Worm (Caenorhabditis elegans) whole organism, young adult: ENCODE measurements around the gene spo-11.
A peak's percentile ranks its signal among the peaks of the same experiment; 100 is the strongest.

Source experiments
- B0019.2 ChIP-seq: fragments of 200-800 bp; sonication (Bioruptor generic); conservative IDR thresholded peaks from 2 replicates; pipeline ENCODE4 v1.3.6; 2022; ENCODE audit warnings: missing genetic modification reagents, missing genetic modification characterization, missing compliant biosample characterization
- B0261.1 ChIP-seq: sonication (generic microtip); optimal IDR thresholded peaks from 2 replicates; lab custom pipeline; 2016; ENCODE audit warnings: mild to moderate bottlenecking, missing genetic modification characterization, moderate library complexity, missing compliant biosample characterization
- C06A6.2 ChIP-seq: fragments of 200-800 bp; sonication (Bioruptor generic); conservative IDR thresholded peaks from 2 replicates; pipeline ENCODE4 v1.3.6; 2022; ENCODE audit warnings: missing genetic modification characterization, missing compliant biosample characterization
- F23B12.7 ChIP-seq: sonication (generic microtip); optimal IDR thresholded peaks from 2 replicates; lab custom pipeline; 2017; ENCODE audit warnings: missing genetic modification characterization, mild to moderate bottlenecking, missing compliant biosample characterization, antibody characterized with exemption, moderate library complexity; ENCODE audit not compliant: insufficient read depth
- F39B2.1 ChIP-seq: fragments of 200-800 bp; sonication (Bioruptor generic); IDR thresholded peaks from 2 replicates; pipeline ENCODE4 v1.3.6; 2022; ENCODE audit warnings: missing genetic modification reagents, missing genetic modification characterization, missing compliant biosample characterization
- F49E8.2 ChIP-seq: sonication (generic microtip); optimal IDR thresholded peaks from 3 replicates; lab custom pipeline; 2017; ENCODE audit warnings: missing genetic modification characterization, mild to moderate bottlenecking, missing compliant biosample characterization, antibody characterized with exemption, moderate library complexity; ENCODE audit not compliant: insufficient read depth
- F57A8.1 ChIP-seq: fragments of 200-800 bp; sonication (Bioruptor generic); optimal IDR thresholded peaks from 2 replicates; lab custom pipeline; 2018; ENCODE audit warnings: mild to moderate bottlenecking, missing genetic modification characterization, moderate library complexity, missing compliant biosample characterization
- Y53G8AR.9 ChIP-seq: fragments of 200-800 bp; sonication (Bioruptor generic); conservative IDR thresholded peaks from 2 replicates; pipeline ENCODE4 v1.3.6; 2022; ENCODE audit warnings: missing genetic modification reagents, missing genetic modification characterization, missing compliant biosample characterization
- Y79H2A.3 ChIP-seq: fragments of 200-800 bp; sonication (Bioruptor generic); conservative IDR thresholded peaks from 2 replicates; pipeline ENCODE4 v1.3.6; 2022; ENCODE audit warnings: missing genetic modification reagents, missing genetic modification characterization, missing compliant biosample characterization
- Y95B8A.8 ChIP-seq: fragments of 200-800 bp; sonication (Bioruptor generic); IDR thresholded peaks from 2 replicates; pipeline ENCODE4 v1.3.6; 2022; ENCODE audit warnings: missing genetic modification reagents, missing genetic modification characterization, missing compliant biosample characterization
- atf-7 ChIP-seq: sonication (generic microtip); optimal IDR thresholded peaks from 2 replicates; lab custom pipeline; 2017; ENCODE audit warnings: mild to moderate bottlenecking, missing genetic modification characterization, missing compliant biosample characterization
- athp-1 ChIP-seq: sonication (generic microtip); optimal IDR thresholded peaks from 2 replicates; lab custom pipeline; 2017; ENCODE audit warnings: mild to moderate bottlenecking, missing genetic modification characterization, missing compliant biosample characterization
- attf-3 ChIP-seq: fragments of 200-800 bp; sonication (Bioruptor generic); conservative IDR thresholded peaks from 2 replicates; pipeline ENCODE4 v1.3.6; 2022; ENCODE audit warnings: missing genetic modification reagents, missing genetic modification characterization, missing compliant biosample characterization
- attf-6 ChIP-seq: fragments of 200-800 bp; sonication (Bioruptor generic); IDR thresholded peaks from 2 replicates; pipeline ENCODE4 v1.3.6; 2022; ENCODE audit warnings: missing genetic modification reagents, missing genetic modification characterization, missing compliant biosample characterization
- ceh-40 ChIP-seq: fragments of 200-800 bp; sonication (Bioruptor generic); IDR thresholded peaks from 2 replicates; pipeline ENCODE4 v1.3.6; 2022; ENCODE audit warnings: missing genetic modification characterization, missing compliant biosample characterization
- ceh-58 ChIP-seq: fragments of 200-800 bp; sonication (Bioruptor generic); IDR thresholded peaks from 2 replicates; pipeline ENCODE4 v1.3.6; 2022; ENCODE audit warnings: missing genetic modification characterization, missing compliant biosample characterization
- ceh-79 ChIP-seq: sonication (generic microtip); optimal IDR thresholded peaks from 2 replicates; lab custom pipeline; 2017; ENCODE audit warnings: mild to moderate bottlenecking, missing genetic modification characterization, missing compliant biosample characterization
- ceh-91 ChIP-seq: fragments of 200-800 bp; sonication (Bioruptor generic); IDR thresholded peaks from 2 replicates; pipeline ENCODE4 v1.3.6; 2022; ENCODE audit warnings: missing genetic modification reagents, missing genetic modification characterization, missing compliant biosample characterization
- die-1 ChIP-seq: sonication (generic microtip); optimal IDR thresholded peaks from 2 replicates; lab custom pipeline; 2016; ENCODE audit warnings: missing genotype, mild to moderate bottlenecking, missing genetic modification characterization, missing compliant biosample characterization
- dpl-1 ChIP-seq: fragments of 150-350 bp; optimal IDR thresholded peaks from 2 replicates; lab custom pipeline; 2014; ENCODE audit warnings: missing biosample characterization, missing genetic modification reagents, missing genetic modification characterization
- egl-18 ChIP-seq: fragments of 200-800 bp; sonication (Bioruptor generic); IDR thresholded peaks from 2 replicates; pipeline ENCODE4 v1.3.6; 2022; ENCODE audit warnings: missing genetic modification reagents, missing genetic modification characterization, missing compliant biosample characterization
- fkh-3 ChIP-seq: sonication (generic microtip); optimal IDR thresholded peaks from 2 replicates; lab custom pipeline; 2016; ENCODE audit warnings: mild to moderate bottlenecking, missing genetic modification characterization, missing compliant biosample characterization
- hrde-1 ChIP-seq: sonication (generic microtip); optimal IDR thresholded peaks from 2 replicates; lab custom pipeline; 2016; ENCODE audit warnings: missing genetic modification characterization, mild to moderate bottlenecking, missing compliant biosample characterization, moderate library complexity, missing genotype, missing genetic modification reagents, borderline replicate concordance
- lin-35 ChIP-seq, 3 experiments: fragments of 150-350 bp in 2 of 3; sonication (generic microtip) in 1 of 3; optimal IDR thresholded peaks; 2 replicates each; lab custom pipeline; 2014 to 2018; ENCODE audit warnings: missing biosample characterization in 3 of 3, missing genetic modification characterization in 3 of 3, missing genetic modification reagents in 3 of 3
- lsl-1 ChIP-seq: fragments of 200-800 bp; sonication (Bioruptor generic); optimal IDR thresholded peaks from 2 replicates; lab custom pipeline; 2018; ENCODE audit warnings: mild to moderate bottlenecking, missing genetic modification characterization, moderate library complexity, missing compliant biosample characterization
- madf-3 ChIP-seq: fragments of 200-800 bp; sonication (Bioruptor generic); IDR thresholded peaks from 2 replicates; pipeline ENCODE4 v1.3.6; 2022; ENCODE audit warnings: missing genetic modification reagents, missing genetic modification characterization, missing compliant biosample characterization
- madf-8 ChIP-seq: fragments of 200-800 bp; sonication (Bioruptor generic); conservative IDR thresholded peaks from 2 replicates; pipeline ENCODE4 v1.3.6; 2022; ENCODE audit warnings: missing genetic modification reagents, missing genetic modification characterization, missing compliant biosample characterization
- mes-4 ChIP-seq: sonication (generic microtip); optimal IDR thresholded peaks from 2 replicates; lab custom pipeline; 2016; ENCODE audit warnings: missing genotype, missing genetic modification characterization, missing compliant biosample characterization
- mxl-1 ChIP-seq: sonication (generic microtip); optimal IDR thresholded peaks from 2 replicates; lab custom pipeline; 2016; ENCODE audit warnings: missing genetic modification characterization, missing compliant biosample characterization
- nfya-2 ChIP-seq: fragments of 200-800 bp; sonication (Bioruptor generic); IDR thresholded peaks from 2 replicates; pipeline ENCODE4 v1.3.6; 2022; ENCODE audit warnings: missing genetic modification reagents, missing genetic modification characterization, missing compliant biosample characterization
- nfyb-1 ChIP-seq: fragments of 200-800 bp; sonication (Bioruptor generic); IDR thresholded peaks from 2 replicates; pipeline ENCODE4 v1.3.6; 2022; ENCODE audit warnings: missing genetic modification reagents, missing genetic modification characterization, missing compliant biosample characterization
- nhr-179 ChIP-seq: sonication (generic microtip); optimal IDR thresholded peaks from 2 replicates; lab custom pipeline; 2016; ENCODE audit warnings: mild to moderate bottlenecking, missing genetic modification characterization, missing compliant biosample characterization
- snpc-3.4 ChIP-seq: sonication (generic microtip); optimal IDR thresholded peaks from 2 replicates; lab custom pipeline; 2017; ENCODE audit warnings: missing genetic modification characterization, mild to moderate bottlenecking, missing compliant biosample characterization, antibody characterized with exemption, moderate library complexity, missing genotype, missing genetic modification reagents
- sptf-2 ChIP-seq: fragments of 200-800 bp; sonication (Bioruptor generic); optimal IDR thresholded peaks from 2 replicates; lab custom pipeline; 2018; ENCODE audit warnings: mild to moderate bottlenecking, missing genetic modification characterization, missing compliant biosample characterization
- tbp1 ChIP-seq: fragments of 200-800 bp; sonication (Bioruptor generic); optimal IDR thresholded peaks from 2 replicates; lab custom pipeline; 2018; ENCODE audit warnings: mild to moderate bottlenecking, missing genetic modification characterization, missing compliant biosample characterization
- tbx-9 ChIP-seq: sonication (generic microtip); optimal IDR thresholded peaks from 2 replicates; lab custom pipeline; 2016; ENCODE audit warnings: borderline replicate concordance, missing genetic modification characterization, inconsistent platforms, missing compliant biosample characterization
- unc-62 ChIP-seq: fragments of 150-350 bp; optimal IDR thresholded peaks from 2 replicates; lab custom pipeline; 2014; ENCODE audit warnings: missing biosample characterization, missing genetic modification reagents, missing genetic modification characterization
- ztf-18 ChIP-seq: sonication (generic microtip); optimal IDR thresholded peaks from 2 replicates; lab custom pipeline; 2016; ENCODE audit warnings: missing genotype, mild to moderate bottlenecking, missing genetic modification characterization, missing compliant biosample characterization
- ztf-26 ChIP-seq: sonication (generic microtip); optimal IDR thresholded peaks from 2 replicates; lab custom pipeline; 2017; ENCODE audit warnings: missing genetic modification characterization, missing compliant biosample characterization
- ztf-6 ChIP-seq: fragments of 200-800 bp; sonication (Bioruptor generic); IDR thresholded peaks from 2 replicates; pipeline ENCODE4 v1.3.6; 2022; ENCODE audit warnings: missing genetic modification reagents, missing genetic modification characterization, missing compliant biosample characterization

spo-11 gene

DNA sequence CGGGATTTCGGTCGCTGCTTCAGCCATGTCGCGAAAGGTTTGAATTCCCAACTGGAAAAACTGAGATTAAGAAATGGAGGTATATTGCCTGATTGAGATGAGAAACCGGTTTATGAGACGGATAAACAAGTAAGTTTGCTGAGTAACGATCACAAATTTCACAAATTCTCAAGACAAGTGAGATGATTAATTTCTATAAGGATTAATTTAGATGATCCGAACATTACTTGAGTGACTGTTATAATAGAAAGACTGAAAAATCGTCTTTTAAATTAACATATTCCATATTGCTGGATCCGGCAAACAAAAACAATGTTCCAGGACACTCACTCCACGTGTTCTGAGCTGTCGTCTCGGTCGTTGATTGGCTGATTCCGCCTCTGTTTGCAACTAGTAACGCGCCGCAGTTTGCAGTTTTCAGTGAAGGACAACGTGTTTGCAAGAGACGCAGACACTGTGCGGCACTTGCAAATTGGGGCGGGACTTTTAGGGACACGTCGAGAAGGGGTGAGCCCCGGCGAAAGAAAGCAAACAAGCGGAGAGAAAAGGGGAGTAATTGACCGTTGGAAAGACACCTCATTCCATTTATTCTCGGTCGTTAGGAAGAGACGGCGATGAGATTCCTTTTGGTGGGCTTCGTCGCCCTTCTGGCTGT is 5.7 kb downstream of the spo-11 start, which contains the start of the genes imp-2 and enpl-1 (continued):
- TF ChIP-seq unc-62 (GFP tag; lab: Kevin White, UChicago) = peak; percentile 11
- TF ChIP-seq tbp1 = peak; percentile 65
- TF ChIP-seq mes-4 (tag; lab: Kevin White, UChicago) = no peak
- TF ChIP-seq attf-3 (GFP tag; lab: Robert Waterston, UW) = no peak
- peak; percentile 100 for TF ChIP-seq nfyb-1 (GFP tag; lab: Robert Waterston, UW)
- TF ChIP-seq ztf-6 (GFP tag; lab: Robert Waterston, UW) = no peak
- TF ChIP-seq Y53G8AR.9 (GFP tag; lab: Robert Waterston, UW) = no peak
- TF ChIP-seq F39B2.1 (GFP tag; lab: Robert Waterston, UW) = no peak
- no peak for TF ChIP-seq egl-18 (GFP tag; lab: Robert Waterston, UW)
- TF ChIP-seq ztf-26 (tag; lab: Kevin White, UChicago) = peak; percentile 37
- peak; percentile 80 for TF ChIP-seq C06A6.2 (GFP tag; lab: Robert Waterston, UW)
- TF ChIP-seq lsl-1 (GFP tag; lab: Kevin White, UChicago) = peak; percentile 67
- TF ChIP-seq attf-6 (GFP tag; lab: Robert Waterston, UW) = no peak
- TF ChIP-seq madf-3 = peak; percentile 72; the same call in 1 of the 2 replicates
- no peak for TF ChIP-seq nfya-2 (GFP tag; lab: Robert Waterston, UW)
- TF ChIP-seq atf-7 = peak; percentile 63
- TF ChIP-seq ceh-91 (GFP tag; lab: Robert Waterston, UW) = no peak
- TF ChIP-seq madf-8 (GFP tag; lab: Robert Waterston, UW) = no peak; the same call in 1 of the 2 replicates
- TF ChIP-seq Y95B8A.8 (GFP tag; lab: Robert Waterston, UW) = 0 out of 2 replicates have a peak, but pooled peaks have one; percentile 20
- TF ChIP-seq dpl-1 (GFP tag; lab: Kevin White, UChicago) = peak; percentile 48
- peak; percentile 40 for TF ChIP-seq F57A8.1 (GFP tag; lab: Kevin White, UChicago)
- TF ChIP-seq athp-1 (tag; lab: Kevin White, UChicago) = peak; percentile 22
- no peak for TF ChIP-seq fkh-3
- TF ChIP-seq tbx-9 (tag; lab: Kevin White, UChicago) = no peak
- TF ChIP-seq lin-35 (GFP tag; optimal IDR thresholded peaks at IDR 0.05; lab: Kevin White, UChicago) = peak in 1 of 3 experiments; percentile 51
- TF ChIP-seq die-1 (tag; lab: Kevin White, UChicago) = peak; percentile 12
- no peak for TF ChIP-seq sptf-2 (GFP tag; lab: Kevin White, UChicago)
- no peak for TF ChIP-seq mxl-1 (tag; lab: Kevin White, UChicago)
- peak; percentile 34 for TF ChIP-seq F49E8.2 (tag; lab: Kevin White, UChicago)
- TF ChIP-seq B0261.1 (tag; lab: Kevin White, UChicago) = no peak
- no peak for TF ChIP-seq Y79H2A.3 (GFP tag; lab: Robert Waterston, UW)
- no peak for TF ChIP-seq hrde-1 (tag; lab: Kevin White, UChicago)

DNA sequence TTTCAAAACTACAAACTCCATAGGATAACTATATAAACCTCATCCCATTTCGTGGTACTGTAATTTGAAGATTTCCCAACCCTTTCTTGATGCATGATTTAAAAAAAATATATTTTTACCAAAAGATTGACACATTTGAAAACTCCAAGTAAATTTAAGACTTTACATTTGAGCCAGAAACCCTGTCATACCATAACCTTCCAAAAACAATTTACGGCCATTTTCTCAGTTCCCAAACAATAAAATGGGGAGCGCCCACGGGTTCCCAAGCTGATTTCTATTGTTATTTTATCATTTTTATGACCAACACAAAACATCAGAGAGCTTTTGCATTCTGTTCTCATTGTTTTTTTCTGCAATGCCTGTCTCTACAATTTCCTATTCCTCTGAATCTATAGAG is 12.0 kb downstream of the spo-11 start, which contains the start of gene clc-9:
Gene clc-9, plus strand, starts transcription at position 301 of the 400 bp plus-strand sequence.
- no peak for TF ChIP-seq ceh-79 (tag; lab: Kevin White, UChicago)
- no peak for TF ChIP-seq F23B12.7 (tag; lab: Kevin White, UChicago)
- no peak for TF ChIP-seq sptf-2 (GFP tag; lab: Kevin White, UChicago)
- TF ChIP-seq ceh-40 (GFP tag; lab: Robert Waterston, UW) = no peak
- no peak for TF ChIP-seq Y95B8A.8 (GFP tag; lab: Robert Waterston, UW)
- no peak for TF ChIP-seq ceh-58 (GFP tag; lab: Robert Waterston, UW)
- TF ChIP-seq ztf-18 (tag; lab: Kevin White, UChicago) = no peak
- TF ChIP-seq B0019.2 (GFP tag; lab: Robert Waterston, UW) = no peak
- no peak for TF ChIP-seq nhr-179
- TF ChIP-seq snpc-3.4 (tag; lab: Kevin White, UChicago) = no peak
